Fruit fly (Drosophila melanogaster) whole organism, prepupa: ENCODE measurements around the gene CG13053.
A peak's percentile ranks its signal among the peaks of the same experiment; 100 is the strongest.

ENCODE experiments used
- Blimp-1 ChIP-seq: fragments of 200-800 bp; sonication (Bioruptor generic); optimal IDR thresholded peaks from 3 replicates; lab custom pipeline; 2017; ENCODE audit warnings: missing biosample characterization, missing genetic modification characterization, mild to moderate bottlenecking, moderate library complexity, missing genetic modification reagents
- CG10631 ChIP-seq: fragments of 200-800 bp; sonication (Bioruptor generic); optimal IDR thresholded peaks from 2 replicates; lab custom pipeline; 2016; ENCODE audit warnings: missing biosample characterization, missing genetic modification characterization
- CG10669 ChIP-seq: fragments of 200-800 bp; sonication (Bioruptor generic); optimal IDR thresholded peaks from 3 replicates; lab custom pipeline; 2018; ENCODE audit warnings: missing biosample characterization, mild to moderate bottlenecking, missing genetic modification characterization, moderate library complexity
- CG11294 ChIP-seq: fragments of 200-800 bp; sonication (Bioruptor generic); IDR thresholded peaks from 2 replicates; pipeline ENCODE4 v1.3.6; 2022; ENCODE audit warnings: missing biosample characterization, missing genetic modification characterization
- CG11762 ChIP-seq: fragments of 200-800 bp; sonication (Bioruptor generic); optimal IDR thresholded peaks from 3 replicates; lab custom pipeline; 2016; ENCODE audit warnings: missing biosample characterization, missing genetic modification characterization; ENCODE audit not compliant: insufficient read depth
- CG15336 ChIP-seq: fragments of 200-800 bp; sonication (Bioruptor generic); IDR thresholded peaks from 2 replicates; pipeline ENCODE4 v1.3.6; 2022; ENCODE audit warnings: missing biosample characterization, missing genetic modification characterization
- CG1621 ChIP-seq: fragments of 200-800 bp; sonication (Bioruptor generic); optimal IDR thresholded peaks from 3 replicates; lab custom pipeline; 2018; ENCODE audit warnings: missing biosample characterization, mild to moderate bottlenecking, missing genetic modification characterization
- CG3032 ChIP-seq: fragments of 200-800 bp; optimal IDR thresholded peaks from 2 replicates; lab custom pipeline; 2019; ENCODE audit warnings: missing biosample characterization, mild to moderate bottlenecking, missing genetic modification characterization, moderate library complexity
- CG31627 ChIP-seq: fragments of 200-800 bp; sonication (Bioruptor generic); optimal IDR thresholded peaks from 3 replicates; lab custom pipeline; 2016; ENCODE audit warnings: missing biosample characterization, missing genetic modification characterization
- CG34406 ChIP-seq: fragments of 200-800 bp; sonication (Bioruptor generic); optimal IDR thresholded peaks from 3 replicates; lab custom pipeline; 2016; ENCODE audit warnings: missing biosample characterization, missing genetic modification characterization
- CG4318 ChIP-seq: fragments of 200-800 bp; sonication (Bioruptor generic); optimal IDR thresholded peaks from 3 replicates; lab custom pipeline; 2017; ENCODE audit warnings: missing biosample characterization, mild to moderate bottlenecking, missing genetic modification characterization
- CG6163 ChIP-seq: fragments of 200-800 bp; sonication (Bioruptor generic); IDR thresholded peaks from 3 replicates; pipeline ENCODE4 v1.3.6; 2022; ENCODE audit warnings: missing biosample characterization, missing genetic modification characterization
- CG6276 ChIP-seq: fragments of 200-800 bp; sonication (Bioruptor generic); optimal IDR thresholded peaks from 2 replicates; lab custom pipeline; 2017; ENCODE audit warnings: missing biosample characterization, mild to moderate bottlenecking, missing genetic modification characterization
- CG6792 ChIP-seq: fragments of 200-800 bp; sonication (Bioruptor generic); optimal IDR thresholded peaks from 3 replicates; lab custom pipeline; 2016; ENCODE audit warnings: missing biosample characterization, missing genetic modification characterization
- CG6854 ChIP-seq: fragments of 200-800 bp; sonication (Bioruptor generic); optimal IDR thresholded peaks from 2 replicates; lab custom pipeline; 2017; ENCODE audit warnings: missing biosample characterization, mild to moderate bottlenecking, missing genetic modification characterization
- CG8119 ChIP-seq: fragments of 200-800 bp; sonication (Bioruptor generic); IDR thresholded peaks from 3 replicates; pipeline ENCODE4 v1.3.6; 2022; ENCODE audit warnings: missing biosample characterization, missing genetic modification characterization
- CG8319 ChIP-seq: fragments of 200-800 bp; sonication (Bioruptor generic); optimal IDR thresholded peaks from 3 replicates; lab custom pipeline; 2016; ENCODE audit warnings: missing biosample characterization, missing genetic modification characterization
- CG9139 ChIP-seq: fragments of 200-800 bp; sonication (Bioruptor generic); optimal IDR thresholded peaks from 3 replicates; lab custom pipeline; 2017; ENCODE audit warnings: missing biosample characterization, mild to moderate bottlenecking, missing genetic modification characterization
- Eip78C ChIP-seq: fragments of 200-800 bp; sonication (Bioruptor generic); peaks from one replicate; lab custom pipeline; 2016; ENCODE audit warnings: missing biosample characterization, missing genetic modification characterization
- Eip93F ChIP-seq: fragments of 200-800 bp; sonication (Bioruptor generic); optimal IDR thresholded peaks from 2 replicates; lab custom pipeline; 2016; ENCODE audit warnings: missing biosample characterization, mild to moderate bottlenecking, missing genetic modification characterization
- Ets21C ChIP-seq: fragments of 200-800 bp; sonication (Bioruptor generic); optimal IDR thresholded peaks from 3 replicates; lab custom pipeline; 2016; ENCODE audit warnings: missing biosample characterization, missing genetic modification characterization
- Ets96B ChIP-seq: fragments of 200-800 bp; optimal IDR thresholded peaks from 2 replicates; lab custom pipeline; 2019; ENCODE audit warnings: missing biosample characterization, mild to moderate bottlenecking, missing genetic modification characterization, moderate library complexity
- Gug ChIP-seq: fragments of 200-800 bp; sonication (Bioruptor generic); IDR thresholded peaks from 2 replicates; pipeline ENCODE4 v1.3.6; 2022; ENCODE audit warnings: missing biosample characterization, missing genetic modification characterization
- Hr38 ChIP-seq: sonication (Bioruptor generic); optimal IDR thresholded peaks from 2 replicates; lab custom pipeline; 2016; ENCODE audit warnings: missing biosample characterization, missing genetic modification characterization
- Hr4 ChIP-seq: fragments of 200-800 bp; sonication (Bioruptor generic); optimal IDR thresholded peaks from 3 replicates; lab custom pipeline; 2016; ENCODE audit warnings: missing biosample characterization, missing genetic modification characterization
- Lpt ChIP-seq: fragments of 200-800 bp; sonication (Bioruptor generic); optimal IDR thresholded peaks from 3 replicates; lab custom pipeline; 2016; ENCODE audit warnings: missing biosample characterization, missing genetic modification characterization
- Met ChIP-seq: fragments of 200-800 bp; sonication (Bioruptor generic); optimal IDR thresholded peaks from 3 replicates; lab custom pipeline; 2016; ENCODE audit warnings: missing biosample characterization, missing genetic modification characterization
- OdsH ChIP-seq: fragments of 200-800 bp; sonication (Bioruptor generic); optimal IDR thresholded peaks from 3 replicates; lab custom pipeline; 2016; ENCODE audit warnings: missing biosample characterization, missing genetic modification characterization
- Smox ChIP-seq: fragments of 200-800 bp; sonication (Bioruptor generic); optimal IDR thresholded peaks from 3 replicates; lab custom pipeline; 2016; ENCODE audit warnings: missing biosample characterization, missing genetic modification characterization
- Sox102F ChIP-seq: fragments of 200-800 bp; sonication (Bioruptor generic); optimal IDR thresholded peaks from 2 replicates; lab custom pipeline; 2016; ENCODE audit warnings: missing biosample characterization, mild to moderate bottlenecking, missing genetic modification characterization
- Sox14 ChIP-seq: fragments of 200-800 bp; sonication (Bioruptor generic); optimal IDR thresholded peaks from 3 replicates; lab custom pipeline; 2016; ENCODE audit warnings: missing biosample characterization, missing genetic modification characterization
- Sox15 ChIP-seq: fragments of 200-800 bp; sonication (Bioruptor generic); optimal IDR thresholded peaks from 3 replicates; lab custom pipeline; 2016; ENCODE audit warnings: missing biosample characterization, missing genetic modification characterization
- achi ChIP-seq: fragments of 200-800 bp; sonication (Bioruptor generic); optimal IDR thresholded peaks from 3 replicates; lab custom pipeline; 2016; ENCODE audit warnings: missing biosample characterization, missing genetic modification characterization
- acj6 ChIP-seq: fragments of 200-800 bp; sonication (Bioruptor generic); optimal IDR thresholded peaks from 3 replicates; lab custom pipeline; 2016; ENCODE audit warnings: missing biosample characterization, missing genetic modification characterization
- cyc ChIP-seq: fragments of 200-800 bp; sonication (Bioruptor generic); optimal IDR thresholded peaks from 3 replicates; lab custom pipeline; 2016; ENCODE audit warnings: missing biosample characterization, missing genetic modification characterization
- dac ChIP-seq: fragments of 200-800 bp; sonication (Bioruptor generic); optimal IDR thresholded peaks from 2 replicates; lab custom pipeline; 2017; ENCODE audit warnings: missing biosample characterization, mild to moderate bottlenecking, missing genetic modification characterization
- dsx ChIP-seq: fragments of 200-800 bp; optimal IDR thresholded peaks from 3 replicates; lab custom pipeline; 2019; ENCODE audit warnings: missing biosample characterization, mild to moderate bottlenecking, missing genetic modification characterization, moderate library complexity; ENCODE audit not compliant: poor library complexity, severe bottlenecking
- eg ChIP-seq: fragments of 200-800 bp; sonication (Bioruptor generic); IDR thresholded peaks from 3 replicates; pipeline ENCODE4 v1.3.6; 2022; ENCODE audit warnings: missing biosample characterization, missing genetic modification characterization
- fd59A ChIP-seq: fragments of 200-800 bp; sonication (Bioruptor generic); optimal IDR thresholded peaks from 2 replicates; lab custom pipeline; 2017; ENCODE audit warnings: missing biosample characterization, mild to moderate bottlenecking, missing genetic modification characterization, missing genetic modification reagents
- fd85E ChIP-seq: fragments of 200-800 bp; sonication (Bioruptor generic); optimal IDR thresholded peaks from 3 replicates; lab custom pipeline; 2016; ENCODE audit warnings: missing biosample characterization, missing genetic modification characterization
- net ChIP-seq: fragments of 200-800 bp; sonication (Bioruptor generic); optimal IDR thresholded peaks from 3 replicates; lab custom pipeline; 2016; ENCODE audit warnings: missing biosample characterization, missing genetic modification characterization
- pdm3 ChIP-seq: fragments of 200-800 bp; sonication (Bioruptor generic); optimal IDR thresholded peaks from 3 replicates; lab custom pipeline; 2016; ENCODE audit warnings: missing biosample characterization, missing genetic modification characterization
- salr ChIP-seq, 2 experiments: fragments of 200-800 bp; sonication (Bioruptor generic); optimal IDR thresholded peaks; 3 replicates each; lab custom pipeline; 2016 to 2018; ENCODE audit warnings: missing biosample characterization in 2 of 2, missing genetic modification characterization in 2 of 2, mild to moderate bottlenecking in 1 of 2
- spab ChIP-seq: fragments of 200-800 bp; sonication (Bioruptor generic); optimal IDR thresholded peaks from 2 replicates; lab custom pipeline; 2017; ENCODE audit warnings: missing biosample characterization, mild to moderate bottlenecking, missing genetic modification characterization, missing genetic modification reagents
- ss ChIP-seq, 2 experiments: fragments of 200-800 bp; sonication (Bioruptor generic); optimal IDR thresholded peaks; 2 replicates in 1 of 2; 3 replicates in 1 of 2; lab custom pipeline; 2017 to 2018; ENCODE audit warnings: mild to moderate bottlenecking in 2 of 2, missing biosample characterization in 2 of 2, missing genetic modification characterization in 2 of 2, moderate library complexity in 1 of 2
- svp ChIP-seq: fragments of 200-800 bp; sonication (Bioruptor generic); peaks from one replicate; lab custom pipeline; 2016; ENCODE audit warnings: missing biosample characterization, missing genetic modification characterization
- topi ChIP-seq: fragments of 200-800 bp; sonication (Bioruptor generic); optimal IDR thresholded peaks from 3 replicates; lab custom pipeline; 2016; ENCODE audit warnings: missing biosample characterization, missing genetic modification characterization
- vri ChIP-seq: fragments of 200-800 bp; sonication (Bioruptor generic); optimal IDR thresholded peaks from 3 replicates; lab custom pipeline; 2016; ENCODE audit warnings: missing biosample characterization, mild to moderate bottlenecking, missing genetic modification characterization

Gene CG13053

DNA sequence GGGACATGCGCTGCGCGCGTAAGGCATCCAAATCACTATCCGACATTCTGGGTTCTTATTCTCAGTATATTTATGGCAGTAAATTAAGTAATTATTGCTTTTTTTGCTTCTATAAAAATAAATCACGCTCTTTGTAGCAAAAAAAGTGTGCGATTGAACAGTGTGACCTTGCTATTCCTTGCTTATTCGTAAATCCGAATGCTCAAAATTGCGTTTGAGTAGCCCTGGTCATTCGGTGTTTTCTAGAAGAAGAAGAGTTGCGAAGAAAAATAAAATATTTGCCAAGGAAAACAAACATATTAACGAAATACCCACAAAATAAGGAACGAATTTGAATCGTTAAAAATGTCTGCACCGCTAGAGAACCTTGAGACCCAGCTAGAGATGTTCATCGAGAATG lies 27.7 kb downstream of the CG13053 start, which contains the start of the genes PDCD-5 and MED10 (continued):
- TF ChIP-seq CG3032 (tag; lab: Kevin White, UChicago) (peak; percentile 56), CG4318 (GFP tag; lab: Kevin White, UChicago) (no peak), CG8319 (GFP tag; lab: Kevin White, UChicago) (no peak), CG1621 (tag; lab: Kevin White, UChicago) (no peak), eg (no peak), dsx (GFP tag; lab: Kevin White, UChicago) (peak; percentile 48)

DNA sequence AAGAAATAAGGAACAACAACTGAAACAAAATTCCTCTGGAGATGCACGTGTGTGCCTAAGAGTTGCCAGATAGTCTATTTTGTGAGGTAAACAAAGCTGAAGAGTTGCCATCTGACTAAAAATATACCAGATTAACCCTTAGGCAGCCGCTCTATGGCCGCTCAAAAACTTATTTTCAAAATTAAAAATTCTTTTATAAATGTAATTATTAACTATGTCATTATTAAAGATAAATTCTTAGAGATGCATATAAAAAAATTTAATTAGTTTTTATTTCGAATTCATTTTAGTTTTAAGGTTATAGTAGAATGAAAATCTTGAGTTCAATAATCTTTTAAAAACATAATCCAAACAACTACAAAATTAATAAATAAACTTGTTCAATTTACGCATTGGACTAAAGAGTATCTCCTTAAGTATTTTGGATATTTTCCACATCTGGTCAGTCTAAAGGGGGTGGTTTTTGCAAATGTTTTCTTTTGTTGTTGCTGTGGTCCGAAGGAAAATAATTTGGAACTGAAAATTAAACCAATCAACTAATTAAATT lies 30.8 kb downstream of the CG13053 start, which contains the start of gene Tmx3:
Gene Tmx3 (plus strand): TSS at position 442 of the 547 bp plus-strand sequence.
- TF ChIP-seq Ets96B, result peak; percentile 86
- TF ChIP-seq Ets21C, result peak; percentile 60
- peak; percentile 65 for TF ChIP-seq dac
- TF ChIP-seq Hr38 (GFP tag; lab: Kevin White, UChicago), result no peak
- TF ChIP-seq CG6792 (GFP tag; lab: Kevin White, UChicago), result peak; percentile 80
- TF ChIP-seq Gug, result peak; percentile 89
- no peak for TF ChIP-seq CG6854 (GFP tag; lab: Kevin White, UChicago)
- TF ChIP-seq Eip93F (GFP tag; lab: Kevin White, UChicago), result peak; percentile 29
- TF ChIP-seq vri (GFP tag; lab: Kevin White, UChicago), result no peak
- TF ChIP-seq achi (GFP tag; lab: Kevin White, UChicago), result peak; percentile 78
- TF ChIP-seq CG1621 (tag; lab: Kevin White, UChicago), result no peak
- peak; percentile 76 for TF ChIP-seq Met (GFP tag; lab: Kevin White, UChicago)
- TF ChIP-seq OdsH (GFP tag; lab: Kevin White, UChicago), result peak; percentile 89
- peak; percentile 75 for TF ChIP-seq net (GFP tag; lab: Kevin White, UChicago)
- peak; percentile 80 for TF ChIP-seq pdm3
- peak; percentile 86 for TF ChIP-seq acj6
- TF ChIP-seq Hr4 (GFP tag; lab: Kevin White, UChicago), result peak; percentile 74
- TF ChIP-seq salr (GFP tag; optimal IDR thresholded peaks at IDR 0.05; lab: Kevin White, UChicago), result peak; percentile 50 to 87
- TF ChIP-seq cyc, result peak; percentile 74
- TF ChIP-seq spab, result no peak
- TF ChIP-seq CG34406, result peak; percentile 82
- no peak for TF ChIP-seq CG9139
- peak; percentile 90 for TF ChIP-seq svp (GFP tag; lab: Kevin White, UChicago)
- peak; percentile 69 for TF ChIP-seq Sox14
- TF ChIP-seq Sox15 (GFP tag; lab: Kevin White, UChicago), result peak; percentile 74
- peak; percentile 92 for TF ChIP-seq Eip78C (GFP tag; lab: Kevin White, UChicago)
- no peak for TF ChIP-seq CG4318 (GFP tag; lab: Kevin White, UChicago)
- peak; percentile 84; the same call in 2 of the 3 replicates for TF ChIP-seq CG8119 (GFP tag; lab: Robert Waterston, UW)
- TF ChIP-seq CG11294 (GFP tag; lab: Robert Waterston, UW), result peak; percentile 87
- no peak for TF ChIP-seq Lpt (GFP tag; lab: Kevin White, UChicago)
- peak; percentile 85 for TF ChIP-seq CG15336 (GFP tag; lab: Robert Waterston, UW)
- peak; percentile 42 for TF ChIP-seq Blimp-1
- TF ChIP-seq Smox, result no peak
- peak; percentile 74 for TF ChIP-seq CG31627 (GFP tag; lab: Kevin White, UChicago)
- TF ChIP-seq ss (GFP tag; optimal IDR thresholded peaks at IDR 0.05; lab: Kevin White, UChicago), result peak in 1 of 2 experiments; percentile 67
- peak; percentile 71 for TF ChIP-seq CG10669
- TF ChIP-seq Sox102F (GFP tag; lab: Kevin White, UChicago), result peak; percentile 58
- peak; percentile 44 for TF ChIP-seq CG8319 (GFP tag; lab: Kevin White, UChicago)
- peak; percentile 83 for TF ChIP-seq dsx (GFP tag; lab: Kevin White, UChicago)
- TF ChIP-seq eg, result no peak; the same call in 1 of the 3 replicates
- TF ChIP-seq fd85E (GFP tag; lab: Kevin White, UChicago), result no peak
- peak; percentile 72 for TF ChIP-seq topi
- peak; percentile 41 for TF ChIP-seq CG11762 (GFP tag; lab: Kevin White, UChicago)
- no peak for TF ChIP-seq CG6276
- TF ChIP-seq CG10631, result peak; percentile 91
- TF ChIP-seq CG6163 (GFP tag; lab: Robert Waterston, UW), result peak; percentile 93; the same call in 2 of the 3 replicates
- TF ChIP-seq fd59A, result peak; percentile 52
